Worm (Caenorhabditis elegans) whole organism, L4 larva: ENCODE measurements around the gene srsx-14.

Experiments used
- F26F4.8 ChIP-seq: fragments of 200-800 bp; sonication (Bioruptor generic); conservative IDR thresholded peaks from 2 replicates; pipeline ENCODE4 v1.3.6; 2022; ENCODE audit warnings: missing genetic modification characterization, missing compliant biosample characterization
- R02D3.7 ChIP-seq: fragments of 150-350 bp; sonication (generic microtip); optimal IDR thresholded peaks from 3 replicates; lab custom pipeline; 2014; ENCODE audit warnings: missing biosample characterization, missing genetic modification characterization
- T26A8.4 ChIP-seq: fragments of 200-800 bp; sonication (Bioruptor generic); IDR thresholded peaks from 2 replicates; pipeline ENCODE4 v1.3.6; 2022; ENCODE audit warnings: missing genetic modification characterization, missing compliant biosample characterization
- Y105C5A.15 ChIP-seq: fragments of 200-800 bp; sonication (Bioruptor generic); IDR thresholded peaks from 2 replicates; pipeline ENCODE4 v1.3.6; 2022; ENCODE audit warnings: missing genetic modification characterization, missing compliant biosample characterization
- Y75B8A.6 ChIP-seq: fragments of 200-800 bp; sonication (Bioruptor generic); IDR thresholded peaks from 2 replicates; pipeline ENCODE4 v1.3.6; 2022; ENCODE audit warnings: missing genetic modification reagents, missing genetic modification characterization, missing compliant biosample characterization
- ZK337.2 ChIP-seq: fragments of 200-800 bp; sonication (Bioruptor generic); IDR thresholded peaks from 2 replicates; pipeline ENCODE4 v1.3.6; 2022; ENCODE audit warnings: missing genetic modification reagents, missing genetic modification characterization, missing compliant biosample characterization
- aha-1 ChIP-seq: fragments of 150-350 bp; peaks from one replicate; lab custom pipeline; 2014; ENCODE audit warnings: missing biosample characterization, missing genetic modification characterization
- aly-2 ChIP-seq: sonication (generic microtip); optimal IDR thresholded peaks from 2 replicates; lab custom pipeline; 2018; ENCODE audit warnings: missing biosample characterization, missing genetic modification characterization
- arid-1 ChIP-seq: fragments of 200-800 bp; sonication (Bioruptor generic); conservative IDR thresholded peaks from 2 replicates; pipeline ENCODE4 v1.3.6; 2022; ENCODE audit warnings: missing genetic modification reagents, missing genetic modification characterization, missing compliant biosample characterization
- ceh-20 ChIP-seq: fragments of 200-800 bp; sonication (Bioruptor generic); IDR thresholded peaks from 2 replicates; pipeline ENCODE4 v1.3.6; 2022; ENCODE audit warnings: missing genetic modification reagents, missing genetic modification characterization, missing compliant biosample characterization
- ceh-32 ChIP-seq: sonication (generic microtip); optimal IDR thresholded peaks from 2 replicates; lab custom pipeline; 2016; ENCODE audit warnings: mild to moderate bottlenecking, missing genetic modification characterization, missing compliant biosample characterization; ENCODE audit not compliant: poor library complexity
- ceh-62 ChIP-seq: sonication (generic microtip); optimal IDR thresholded peaks from 2 replicates; lab custom pipeline; 2017; ENCODE audit warnings: missing biosample characterization, missing genetic modification characterization
- cey-2 ChIP-seq: sonication (generic microtip); optimal IDR thresholded peaks from 3 replicates; lab custom pipeline; 2017; ENCODE audit warnings: missing genetic modification characterization, mild to moderate bottlenecking, missing compliant biosample characterization, antibody characterized with exemption, borderline replicate concordance; ENCODE audit not compliant: insufficient read depth
- ctbp-1 ChIP-seq: fragments of 200-800 bp; sonication (Bioruptor generic); IDR thresholded peaks from 2 replicates; pipeline ENCODE4 v1.3.6; 2022; ENCODE audit warnings: missing genetic modification reagents, missing genetic modification characterization, missing compliant biosample characterization
- daf-16 ChIP-seq, 3 experiments: sonication (generic microtip); optimal IDR thresholded peaks; 2 replicates each; lab custom pipeline; 2016 to 2017; ENCODE audit warnings: missing genetic modification characterization in 3 of 3, missing genetic modification reagents in 3 of 3, mild to moderate bottlenecking in 2 of 3, missing compliant biosample characterization in 2 of 3, missing biosample characterization in 1 of 3, moderate library complexity in 1 of 3
- daf-19 ChIP-seq: fragments of 200-800 bp; sonication (Bioruptor generic); conservative IDR thresholded peaks from 2 replicates; pipeline ENCODE4 v1.3.6; 2022; ENCODE audit warnings: missing genetic modification characterization, missing compliant biosample characterization
- dmd-6 ChIP-seq: fragments of 200-800 bp; sonication (Bioruptor generic); IDR thresholded peaks from 2 replicates; pipeline ENCODE4 v1.3.6; 2022; ENCODE audit warnings: missing genetic modification reagents, missing genetic modification characterization, missing compliant biosample characterization
- dpl-1 ChIP-seq: fragments of 150-350 bp; optimal IDR thresholded peaks from 2 replicates; lab custom pipeline; 2014; ENCODE audit warnings: missing biosample characterization, missing genetic modification reagents, missing genetic modification characterization
- dve-1 ChIP-seq: sonication (generic microtip); optimal IDR thresholded peaks from 2 replicates; lab custom pipeline; 2017; ENCODE audit warnings: antibody characterized with exemption, mild to moderate bottlenecking, missing genetic modification characterization, missing compliant biosample characterization; ENCODE audit not compliant: insufficient read depth
- egl-27 ChIP-seq: sonication (generic microtip); optimal IDR thresholded peaks from 3 replicates; lab custom pipeline; 2017; ENCODE audit warnings: missing biosample characterization, missing genetic modification reagents, missing genetic modification characterization
- fkh-10 ChIP-seq: fragments of 150-350 bp; optimal IDR thresholded peaks from 2 replicates; lab custom pipeline; 2014; ENCODE audit warnings: missing biosample characterization, missing genetic modification reagents, missing genetic modification characterization
- hif-1 ChIP-seq, 2 experiments: sonication (generic microtip); optimal IDR thresholded peaks; 2 replicates each; lab custom pipeline; 2016 to 2017; ENCODE audit warnings: missing compliant biosample characterization in 2 of 2, missing genetic modification characterization in 2 of 2, missing genetic modification reagents in 2 of 2, missing genotype in 2 of 2, mild to moderate bottlenecking in 1 of 2
- hlh-11 ChIP-seq: fragments of 200-800 bp; sonication (Bioruptor generic); optimal IDR thresholded peaks from 2 replicates; lab custom pipeline; 2018; ENCODE audit warnings: mild to moderate bottlenecking, missing genetic modification characterization, missing compliant biosample characterization
- hlh-30 ChIP-seq: sonication (generic microtip); optimal IDR thresholded peaks from 2 replicates; lab custom pipeline; 2017; ENCODE audit warnings: antibody characterized with exemption, mild to moderate bottlenecking, missing genetic modification characterization, missing compliant biosample characterization; ENCODE audit not compliant: insufficient read depth
- hmg-1.1 ChIP-seq: fragments of 200-800 bp; sonication (Bioruptor generic); IDR thresholded peaks from 2 replicates; pipeline ENCODE4 v1.3.6; 2022; ENCODE audit warnings: missing genetic modification reagents, missing genetic modification characterization, missing compliant biosample characterization
- lin-1 ChIP-seq: fragments of 200-800 bp; sonication (Bioruptor generic); IDR thresholded peaks from 2 replicates; pipeline ENCODE4 v1.3.6; 2022; ENCODE audit warnings: missing genetic modification reagents, missing genetic modification characterization, missing compliant biosample characterization
- lin-15B ChIP-seq: fragments of 150-350 bp; sonication (generic microtip); optimal IDR thresholded peaks from 3 replicates; lab custom pipeline; 2014; ENCODE audit warnings: missing biosample characterization, missing genetic modification characterization
- lin-29 ChIP-seq: fragments of 200-800 bp; sonication (Bioruptor generic); IDR thresholded peaks from 2 replicates; pipeline ENCODE4 v1.3.6; 2022; ENCODE audit warnings: missing genetic modification reagents, missing genetic modification characterization, missing compliant biosample characterization
- mdt-29 ChIP-seq: fragments of 200-800 bp; sonication (Bioruptor generic); IDR thresholded peaks from 2 replicates; pipeline ENCODE4 v1.3.6; 2022; ENCODE audit warnings: missing genetic modification reagents, missing genetic modification characterization, missing compliant biosample characterization
- mes-2 ChIP-seq: sonication (generic microtip); optimal IDR thresholded peaks from 2 replicates; lab custom pipeline; 2016; ENCODE audit warnings: missing genotype, mild to moderate bottlenecking, missing genetic modification characterization, missing compliant biosample characterization; ENCODE audit not compliant: poor library complexity, severe bottlenecking
- mxl-3 ChIP-seq: fragments of 200-800 bp; sonication (Bioruptor generic); optimal IDR thresholded peaks from 2 replicates; lab custom pipeline; 2018; ENCODE audit warnings: mild to moderate bottlenecking, missing genetic modification characterization, missing compliant biosample characterization
- nhr-102 ChIP-seq: sonication (generic microtip); optimal IDR thresholded peaks from 2 replicates; lab custom pipeline; 2016; ENCODE audit warnings: mild to moderate bottlenecking, missing genetic modification characterization, moderate library complexity, missing compliant biosample characterization
- nhr-28 ChIP-seq: fragments of 150-350 bp; optimal IDR thresholded peaks from 2 replicates; lab custom pipeline; 2014; ENCODE audit warnings: missing biosample characterization, missing genetic modification characterization
- nhr-42 ChIP-seq: fragments of 200-800 bp; sonication (Bioruptor generic); IDR thresholded peaks from 2 replicates; pipeline ENCODE4 v1.3.6; 2022; ENCODE audit warnings: missing genetic modification characterization, missing compliant biosample characterization
- nhr-77 ChIP-seq: fragments of 150-350 bp; optimal IDR thresholded peaks from 2 replicates; lab custom pipeline; 2014; ENCODE audit warnings: missing biosample characterization, missing genetic modification characterization
- pha-4 ChIP-seq, 2 experiments: fragments of 150-350 bp in 1 of 2; fragments of 200-800 bp in 1 of 2; sonication (Bioruptor generic) in 1 of 2; IDR thresholded peaks in 1 of 2; optimal IDR thresholded peaks in 1 of 2; 2 replicates each; pipeline versions ENCODE4 v1.3.6 to Lab custom; 2014 to 2022; ENCODE audit warnings: missing genetic modification characterization in 2 of 2, missing genetic modification reagents in 2 of 2, missing biosample characterization in 1 of 2, missing compliant biosample characterization in 1 of 2
- php-3 ChIP-seq: fragments of 200-800 bp; sonication (Bioruptor generic); IDR thresholded peaks from 2 replicates; pipeline ENCODE4 v1.3.6; 2022; ENCODE audit warnings: missing genetic modification reagents, missing genetic modification characterization, missing compliant biosample characterization
- pqm-1 ChIP-seq: sonication (generic microtip); optimal IDR thresholded peaks from 2 replicates; lab custom pipeline; 2017; ENCODE audit warnings: missing biosample characterization, missing genetic modification characterization
- sdz-12 ChIP-seq: fragments of 200-800 bp; sonication (Bioruptor generic); optimal IDR thresholded peaks from 2 replicates; lab custom pipeline; 2018; ENCODE audit warnings: mild to moderate bottlenecking, missing genetic modification characterization, missing compliant biosample characterization
- spr-1 ChIP-seq: sonication (generic microtip); optimal IDR thresholded peaks from 2 replicates; lab custom pipeline; 2016; ENCODE audit warnings: mild to moderate bottlenecking, missing genetic modification characterization, missing compliant biosample characterization
- unc-39 ChIP-seq: sonication (generic microtip); optimal IDR thresholded peaks from 2 replicates; lab custom pipeline; 2017; ENCODE audit warnings: missing biosample characterization, missing genetic modification characterization
- unc-62 ChIP-seq, 3 experiments: fragments of 150-350 bp in 1 of 3; sonication (generic microtip); optimal IDR thresholded peaks in 2 of 3; peaks in 1 of 3; 1 replicate in 1 of 3; 2 replicates in 2 of 3; lab custom pipeline; 2014 to 2017; ENCODE audit warnings: missing biosample characterization in 3 of 3, missing genetic modification characterization in 3 of 3, missing genetic modification reagents in 3 of 3, missing genotype in 1 of 3
- zip-2 ChIP-seq: fragments of 150-350 bp; optimal IDR thresholded peaks from 2 replicates; lab custom pipeline; 2014; ENCODE audit warnings: missing biosample characterization, missing genetic modification characterization

Gene srsx-14

ce11 chrIV:5660239-5660638 is 33.3 kb upstream of the srsx-14 start, which contains the start of gene skn-1 (continued):
- TF ChIP-seq sdz-12 (GFP tag; lab: Kevin White, UChicago), result no peak
- TF ChIP-seq lin-15B, result no peak
- 0 out of 2 replicates have a peak, but pooled peaks have one; percentile 12 for TF ChIP-seq T26A8.4 (GFP tag; lab: Robert Waterston, UW)

DNA sequence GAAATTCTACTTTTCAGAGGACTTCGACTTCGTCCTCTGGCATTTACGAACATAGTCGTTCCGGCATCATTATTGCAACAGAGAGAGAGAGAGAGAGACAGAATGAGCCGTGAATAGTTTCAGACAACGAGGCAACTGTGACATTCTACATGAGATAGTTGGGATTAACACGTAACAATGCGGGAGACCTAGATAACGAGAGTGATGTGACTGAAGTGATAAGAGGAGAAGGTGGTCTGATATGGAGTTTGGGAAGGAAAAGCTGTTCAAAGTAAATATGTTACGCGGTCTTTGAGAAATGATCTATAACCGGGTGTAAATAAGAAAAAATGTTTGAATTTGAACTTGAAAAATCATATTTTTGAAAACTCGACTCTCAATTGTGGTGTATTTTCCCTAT is 32.5 kb upstream of the srsx-14 start:
- TF ChIP-seq aly-2 (tag; lab: Kevin White, UChicago), result no peak
- TF ChIP-seq T26A8.4 (GFP tag; lab: Robert Waterston, UW), result no peak
- no peak for TF ChIP-seq egl-27 (tag; lab: Kevin White, UChicago)
- peak; percentile 47 for TF ChIP-seq mes-2 (tag; lab: Kevin White, UChicago)
- no peak for TF ChIP-seq daf-19
- peak; percentile 32 for TF ChIP-seq aha-1 (tag; lab: Kevin White, UChicago)
- no peak for TF ChIP-seq Y105C5A.15 (GFP tag; lab: Robert Waterston, UW)
- no peak for TF ChIP-seq cey-2 (tag; lab: Kevin White, UChicago)
- TF ChIP-seq dpl-1, result no peak
- TF ChIP-seq nhr-28 (tag; lab: Kevin White, UChicago), result peak; percentile 80
- no peak for TF ChIP-seq ctbp-1 (GFP tag; lab: Robert Waterston, UW)
- no peak for TF ChIP-seq sdz-12 (GFP tag; lab: Kevin White, UChicago)
- peak; percentile 84 for TF ChIP-seq pqm-1
- no peak for TF ChIP-seq Y75B8A.6 (GFP tag; lab: Robert Waterston, UW)
- TF ChIP-seq nhr-102 (tag; lab: Kevin White, UChicago), result no peak
- 0 out of 2 replicates have a peak, but pooled peaks have one; percentile 13 for TF ChIP-seq hmg-1.1
- TF ChIP-seq dmd-6 (GFP tag; lab: Robert Waterston, UW), result peak; percentile 90
- TF ChIP-seq lin-1 (GFP tag; lab: Robert Waterston, UW), result peak; percentile 82
- no peak for TF ChIP-seq nhr-42
- no peak for TF ChIP-seq F26F4.8
- TF ChIP-seq fkh-10 (GFP tag; lab: Kevin White, UChicago), result no peak
- no peak for TF ChIP-seq ceh-32 (tag; lab: Kevin White, UChicago)
- TF ChIP-seq zip-2, result no peak
- no peak for TF ChIP-seq mdt-29
- no peak for TF ChIP-seq ZK337.2 (GFP tag; lab: Robert Waterston, UW)
- no peak for TF ChIP-seq unc-39 (tag; lab: Kevin White, UChicago)
- peak in 1 of 2 experiments; percentile 8 for TF ChIP-seq hif-1 (tag; optimal IDR thresholded peaks at IDR 0.05; lab: Kevin White, UChicago)
- peak; percentile 10 for TF ChIP-seq hlh-30 (tag; lab: Kevin White, UChicago)
- TF ChIP-seq mxl-3, result peak; percentile 31
- no peak for TF ChIP-seq daf-16 (GFP tag; optimal IDR thresholded peaks at IDR 0.05; lab: Kevin White, UChicago)
- TF ChIP-seq daf-16 (tag; optimal IDR thresholded peaks at IDR 0.05; lab: Kevin White, UChicago), result peak; percentile 93
- no peak for TF ChIP-seq arid-1 (GFP tag; lab: Robert Waterston, UW)
- no peak for TF ChIP-seq pha-4 (GFP tag; IDR thresholded peaks at IDR 0.05; lab: Robert Waterston, UW)
- TF ChIP-seq pha-4 (tag; optimal IDR thresholded peaks at IDR 0.05; lab: Kevin White, UChicago), result no peak
- no peak for TF ChIP-seq spr-1 (tag; lab: Kevin White, UChicago)
- TF ChIP-seq lin-29, result no peak
- TF ChIP-seq hlh-11 (tag; lab: Kevin White, UChicago), result peak; percentile 65
- TF ChIP-seq unc-62 (GFP tag; optimal IDR thresholded peaks at IDR 0.05 in 1 of 2; lab: Kevin White, UChicago), result peak in 1 of 2 experiments; percentile 53
- TF ChIP-seq unc-62 (tag; optimal IDR thresholded peaks at IDR 0.05; lab: Kevin White, UChicago), result no peak
- TF ChIP-seq dve-1 (tag; lab: Kevin White, UChicago), result peak; percentile 83
- TF ChIP-seq nhr-77, result peak; percentile 26
- TF ChIP-seq ceh-20 (GFP tag; lab: Robert Waterston, UW), result no peak
- TF ChIP-seq ceh-62, result no peak
- no peak for TF ChIP-seq php-3 (GFP tag; lab: Robert Waterston, UW)
- no peak for TF ChIP-seq R02D3.7
- TF ChIP-seq, all 104 proteins: peak for 15
